Fruit fly (Drosophila melanogaster): ENCODE data around the gene CG2694.
A peak's percentile ranks its signal among the peaks of the same experiment; 100 is the strongest.

dm6 chrX:2714730-2715129 lies 851 bp downstream of the CG2694 start:
- TF ChIP-seq CG7045 (GFP tag; optimal IDR thresholded peaks at IDR 0.05) (no peak), CG14711 (tag; optimal IDR thresholded peaks at IDR 0.05) (peak; percentile 15), toe (GFP tag; optimal IDR thresholded peaks at IDR 0.05) (no peak), Clk (GFP tag; optimal IDR thresholded peaks at IDR 0.05) (no peak), cic (GFP tag; optimal IDR thresholded peaks at IDR 0.05) (no peak), Mnt (GFP tag; optimal IDR thresholded peaks at IDR 0.05) (no peak)
